Worm (Caenorhabditis elegans) whole organism, midembryonic: ENCODE measurements around the gene cec-4.

Experiments used
- T22C8.4 ChIP-seq: fragments of 200-800 bp; sonication (Bioruptor generic); IDR thresholded peaks from 2 replicates; pipeline ENCODE4 v1.3.6; 2022; ENCODE audit warnings: missing genetic modification characterization, missing compliant biosample characterization
- cog-1 ChIP-seq: sonication (generic microtip); optimal IDR thresholded peaks from 2 replicates; lab custom pipeline; 2016; ENCODE audit warnings: missing genetic modification characterization, missing compliant biosample characterization
- flt-1 ChIP-seq: fragments of 200-800 bp; sonication (Bioruptor generic); IDR thresholded peaks from 2 replicates; pipeline ENCODE4 v1.3.6; 2022; ENCODE audit warnings: missing genetic modification characterization, missing compliant biosample characterization
- klf-2 ChIP-seq: fragments of 200-800 bp; sonication (Bioruptor generic); conservative IDR thresholded peaks from 2 replicates; pipeline ENCODE4 v1.3.6; 2022; ENCODE audit warnings: missing genetic modification reagents, missing genetic modification characterization, missing compliant biosample characterization
- med-1 ChIP-seq: sonication (generic microtip); optimal IDR thresholded peaks from 2 replicates; lab custom pipeline; 2017; ENCODE audit warnings: missing genetic modification characterization, mild to moderate bottlenecking, missing compliant biosample characterization, antibody characterized with exemption, missing genetic modification reagents; ENCODE audit not compliant: insufficient read depth
- ref-1 ChIP-seq: fragments of 200-800 bp; sonication (Bioruptor generic); conservative IDR thresholded peaks from 2 replicates; pipeline ENCODE4 v1.3.6; 2022; ENCODE audit warnings: missing genetic modification reagents, missing genetic modification characterization, missing compliant biosample characterization
- tab-1 ChIP-seq: fragments of 200-800 bp; sonication (Bioruptor generic); IDR thresholded peaks from 2 replicates; pipeline ENCODE4 v1.3.6; 2022; ENCODE audit warnings: missing genetic modification characterization, missing compliant biosample characterization
- ztf-23 ChIP-seq: fragments of 200-800 bp; sonication (Bioruptor generic); IDR thresholded peaks from 2 replicates; pipeline ENCODE4 v1.3.6; 2022; ENCODE audit warnings: missing genetic modification reagents, missing genetic modification characterization, missing compliant biosample characterization
- ztf-29 ChIP-seq: fragments of 200-800 bp; sonication (Bioruptor generic); IDR thresholded peaks from 2 replicates; pipeline ENCODE4 v1.3.6; 2022; ENCODE audit warnings: missing genetic modification reagents, missing genetic modification characterization, missing compliant biosample characterization

DNA sequence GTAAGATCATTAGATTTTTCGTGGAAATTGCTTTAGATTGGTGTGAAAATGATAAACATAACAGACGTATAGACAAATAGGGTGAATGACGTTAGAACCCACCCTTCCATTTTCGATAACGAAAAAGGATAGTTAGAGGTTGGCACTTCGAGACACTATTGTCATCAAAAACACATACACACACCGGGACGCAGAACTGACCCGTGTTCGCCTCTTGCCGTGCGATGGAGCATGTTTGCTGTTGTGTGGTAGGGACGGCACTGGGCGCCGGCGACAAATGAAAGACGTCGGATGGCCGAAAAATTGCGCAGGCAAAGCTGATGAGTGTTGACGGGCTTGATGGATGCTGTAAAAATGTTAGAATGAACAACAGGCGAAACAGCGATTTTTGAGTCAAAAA lies 25.7 kb upstream of the cec-4 start:
- no peak for TF ChIP-seq flt-1 (GFP tag; lab: Robert Waterston, UW)
- TF ChIP-seq ztf-23 = no peak
- TF ChIP-seq tab-1 (GFP tag; lab: Robert Waterston, UW) = no peak
- TF ChIP-seq cog-1 (tag; lab: Kevin White, UChicago) = no peak
- no peak for TF ChIP-seq ztf-29 (GFP tag; lab: Robert Waterston, UW)
- TF ChIP-seq klf-2 = no peak
- TF ChIP-seq med-1 (GFP tag; lab: Kevin White, UChicago) = no peak
- TF ChIP-seq ref-1 (GFP tag; lab: Robert Waterston, UW) = no peak
- no peak for TF ChIP-seq T22C8.4 (GFP tag; lab: Robert Waterston, UW)
